Worm (Caenorhabditis elegans) whole organism, L3 larva: ENCODE results near the gene glb-22.

Experiments used
- ZK546.5 ChIP-seq: sonication (generic microtip); optimal IDR thresholded peaks from 2 replicates; lab custom pipeline; 2017; ENCODE audit warnings: missing biosample characterization, missing genetic modification characterization
- aly-2 ChIP-seq: fragments of 150-350 bp; optimal IDR thresholded peaks from 2 replicates; lab custom pipeline; 2014; ENCODE audit warnings: missing biosample characterization, missing genetic modification characterization
- ama-1 ChIP-seq: fragments of 150-350 bp; optimal IDR thresholded peaks from 2 replicates; lab custom pipeline; 2018
- ceh-16 ChIP-seq: sonication (generic microtip); optimal IDR thresholded peaks from 2 replicates; lab custom pipeline; 2017; ENCODE audit warnings: missing biosample characterization, missing genetic modification characterization
- ceh-28 ChIP-seq: fragments of 150-350 bp; optimal IDR thresholded peaks from 2 replicates; lab custom pipeline; 2014; ENCODE audit warnings: missing biosample characterization, missing genetic modification reagents, missing genetic modification characterization
- ceh-82 ChIP-seq: fragments of 150-350 bp; optimal IDR thresholded peaks from 2 replicates; lab custom pipeline; 2014; ENCODE audit warnings: missing biosample characterization, missing genetic modification characterization
- ceh-9 ChIP-seq: sonication (generic microtip); optimal IDR thresholded peaks from 2 replicates; lab custom pipeline; 2018; ENCODE audit warnings: missing biosample characterization, missing genetic modification characterization
- daf-12 ChIP-seq: fragments of 150-350 bp; optimal IDR thresholded peaks from 2 replicates; lab custom pipeline; 2014; ENCODE audit warnings: missing biosample characterization, missing genetic modification reagents, missing genetic modification characterization
- egl-5 ChIP-seq: fragments of 150-350 bp; optimal IDR thresholded peaks from 2 replicates; lab custom pipeline; 2017; ENCODE audit warnings: missing biosample characterization, missing genetic modification reagents, missing genetic modification characterization, inconsistent platforms
- elt-1 ChIP-seq: fragments of 150-350 bp; optimal IDR thresholded peaks from 2 replicates; lab custom pipeline; 2014; ENCODE audit warnings: missing biosample characterization, missing genetic modification characterization
- elt-3 ChIP-seq, 3 experiments: fragments of 150-350 bp in 1 of 3; sonication (generic microtip) in 2 of 3; optimal IDR thresholded peaks; 2 replicates in 2 of 3; 4 replicates in 1 of 3; lab custom pipeline; 2014 to 2017; ENCODE audit warnings: missing biosample characterization in 3 of 3, missing genetic modification characterization in 3 of 3
- eor-1 ChIP-seq, 2 experiments: fragments of 150-350 bp; optimal IDR thresholded peaks; 2 replicates each; lab custom pipeline; 2014 to 2018; ENCODE audit warnings: missing biosample characterization in 2 of 2, missing genetic modification characterization in 2 of 2
- fkh-10 ChIP-seq: sonication (generic microtip); optimal IDR thresholded peaks from 2 replicates; lab custom pipeline; 2017; ENCODE audit warnings: missing biosample characterization, missing genetic modification reagents, missing genetic modification characterization
- fos-1 ChIP-seq: fragments of 150-350 bp; optimal IDR thresholded peaks from 2 replicates; lab custom pipeline; 2014; ENCODE audit warnings: missing biosample characterization, missing genetic modification characterization
- jun-1 ChIP-seq: fragments of 150-350 bp; optimal IDR thresholded peaks from 2 replicates; lab custom pipeline; 2014; ENCODE audit warnings: missing biosample characterization, missing genetic modification reagents, missing genetic modification characterization
- lin-39 ChIP-seq: fragments of 150-350 bp; optimal IDR thresholded peaks from 2 replicates; lab custom pipeline; 2018; ENCODE audit warnings: missing biosample characterization, missing genetic modification reagents, missing genetic modification characterization
- lsy-12 ChIP-seq: sonication (generic microtip); optimal IDR thresholded peaks from 2 replicates; lab custom pipeline; 2016; ENCODE audit warnings: mild to moderate bottlenecking, missing genetic modification characterization, missing compliant biosample characterization
- mdl-1 ChIP-seq: fragments of 150-350 bp; optimal IDR thresholded peaks from 2 replicates; lab custom pipeline; 2014; ENCODE audit warnings: missing biosample characterization, missing genetic modification characterization
- mml-1 ChIP-seq: fragments of 150-350 bp; sonication (generic microtip); optimal IDR thresholded peaks from 3 replicates; lab custom pipeline; 2014; ENCODE audit warnings: missing biosample characterization, missing genetic modification characterization
- nfya-1 ChIP-seq: sonication (generic microtip); optimal IDR thresholded peaks from 2 replicates; lab custom pipeline; 2017; ENCODE audit warnings: missing genetic modification characterization, mild to moderate bottlenecking, missing compliant biosample characterization, antibody characterized with exemption, moderate library complexity; ENCODE audit not compliant: insufficient read depth
- nhr-12 ChIP-seq: fragments of 150-350 bp; optimal IDR thresholded peaks from 2 replicates; lab custom pipeline; 2014; ENCODE audit warnings: missing biosample characterization, missing genetic modification characterization
- nhr-23 ChIP-seq: fragments of 150-350 bp; optimal IDR thresholded peaks from 2 replicates; lab custom pipeline; 2014; ENCODE audit warnings: missing biosample characterization, missing genetic modification reagents, missing genetic modification characterization
- nhr-237 ChIP-seq: fragments of 150-350 bp; optimal IDR thresholded peaks from 2 replicates; lab custom pipeline; 2014; ENCODE audit warnings: missing biosample characterization, missing genetic modification characterization
- nhr-25 ChIP-seq: sonication (generic microtip); optimal IDR thresholded peaks from 2 replicates; lab custom pipeline; 2017; ENCODE audit warnings: missing biosample characterization, missing genetic modification characterization
- nhr-28 ChIP-seq: fragments of 150-350 bp; optimal IDR thresholded peaks from 2 replicates; lab custom pipeline; 2014; ENCODE audit warnings: missing biosample characterization, missing genetic modification characterization
- nhr-43 ChIP-seq: sonication (generic microtip); optimal IDR thresholded peaks from 2 replicates; lab custom pipeline; 2016; ENCODE audit warnings: mild to moderate bottlenecking, missing genetic modification characterization, missing compliant biosample characterization; ENCODE audit not compliant: poor library complexity, severe bottlenecking
- nhr-76 ChIP-seq: fragments of 150-350 bp; sonication (generic microtip); optimal IDR thresholded peaks from 5 replicates; lab custom pipeline; 2014; ENCODE audit warnings: missing biosample characterization, missing genetic modification characterization
- nhr-77 ChIP-seq: fragments of 150-350 bp; optimal IDR thresholded peaks from 2 replicates; lab custom pipeline; 2014; ENCODE audit warnings: missing biosample characterization, missing genetic modification characterization
- pha-4 ChIP-seq: fragments of 150-350 bp; optimal IDR thresholded peaks from 2 replicates; lab custom pipeline; 2014; ENCODE audit warnings: missing biosample characterization, missing genetic modification reagents, missing genetic modification characterization
- pqm-1 ChIP-seq: fragments of 150-350 bp; optimal IDR thresholded peaks from 2 replicates; lab custom pipeline; 2017; ENCODE audit warnings: missing biosample characterization, missing genetic modification characterization, inconsistent platforms
- skn-1 ChIP-seq: fragments of 150-350 bp; optimal IDR thresholded peaks from 2 replicates; lab custom pipeline; 2014; ENCODE audit warnings: missing biosample characterization, missing genetic modification characterization
- tbx-2 ChIP-seq: sonication (generic microtip); optimal IDR thresholded peaks from 2 replicates; lab custom pipeline; 2016; ENCODE audit warnings: mild to moderate bottlenecking, missing genetic modification characterization, missing compliant biosample characterization
- unc-62 ChIP-seq: fragments of 150-350 bp; sonication (generic microtip); optimal IDR thresholded peaks from 4 replicates; lab custom pipeline; 2014; ENCODE audit warnings: missing biosample characterization, missing genetic modification reagents, missing genetic modification characterization
- ztf-11 ChIP-seq: fragments of 150-350 bp; optimal IDR thresholded peaks from 2 replicates; lab custom pipeline; 2014; ENCODE audit warnings: missing biosample characterization, missing genetic modification characterization
- ztf-4 ChIP-seq: fragments of 150-350 bp; optimal IDR thresholded peaks from 2 replicates; lab custom pipeline; 2014; ENCODE audit warnings: missing biosample characterization, missing genetic modification characterization

The glb-22 gene

ce11 chrV:14617711-14618110, 17.6 kb downstream of the glb-22 start:
- TF ChIP-seq nhr-28, result no peak
- no peak for TF ChIP-seq ztf-4 (tag; lab: Kevin White, UChicago)
- TF ChIP-seq fos-1, result no peak
- TF ChIP-seq ztf-11 (tag; lab: Kevin White, UChicago), result no peak
- no peak for TF ChIP-seq skn-1 (tag; lab: Kevin White, UChicago)
- TF ChIP-seq nhr-25 (tag; lab: Kevin White, UChicago), result no peak
- no peak for TF ChIP-seq fkh-10 (GFP tag; lab: Kevin White, UChicago)
- TF ChIP-seq lin-39 (tag; lab: Kevin White, UChicago), result no peak
- TF ChIP-seq jun-1, result no peak
- no peak for TF ChIP-seq aly-2 (tag; lab: Kevin White, UChicago)
- no peak for TF ChIP-seq nhr-43 (tag; lab: Kevin White, UChicago)
- TF ChIP-seq mdl-1, result no peak
- TF ChIP-seq tbx-2 (tag; lab: Kevin White, UChicago), result no peak

ce11 chrV:14620311-14620710, 20.2 kb downstream of the glb-22 start:
- no peak for TF ChIP-seq ceh-16 (tag; lab: Kevin White, UChicago)
- peak; percentile 26 for TF ChIP-seq fkh-10 (GFP tag; lab: Kevin White, UChicago)
- TF ChIP-seq mdl-1, result no peak

- TF ChIP-seq daf-12 (tag; lab: Kevin White, UChicago) (no peak), pha-4 (tag; lab: Kevin White, UChicago) (no peak), nhr-23 (tag; lab: Kevin White, UChicago) (no peak), unc-62 (no peak), nhr-12 (tag; lab: Kevin White, UChicago) (no peak), ceh-82 (no peak), nhr-76 (tag; lab: Kevin White, UChicago) (no peak), ama-1 (lab: Kevin White, UChicago) (no peak), nfya-1 (tag; lab: Kevin White, UChicago) (no peak), pqm-1 (tag; lab: Kevin White, UChicago) (no peak), ceh-9 (no peak), ceh-28 (tag; lab: Kevin White, UChicago) (no peak), nhr-77 (no peak), ZK546.5 (tag; lab: Kevin White, UChicago) (no peak), eor-1 (tag; optimal IDR thresholded peaks at IDR 0.05; lab: Kevin White, UChicago) (no peak), lin-39 (tag; lab: Kevin White, UChicago) (no peak), mml-1 (tag; lab: Kevin White, UChicago) (no peak), ceh-16 (tag; lab: Kevin White, UChicago) (no peak)
- TF ChIP-seq, all 47 proteins: peak for 0
Observed at ce11 chrV:14620835-14621234, 20.8 kb downstream of the glb-22 start, which contains the start of gene hot-1. TSS of gene hot-1 (plus strand) at chrV:14621135.

- TF ChIP-seq egl-5 (tag; lab: Kevin White, UChicago), result peak; percentile 52
- no peak for TF ChIP-seq elt-3 (tag; optimal IDR thresholded peaks at IDR 0.05; lab: Kevin White, UChicago)
- no peak for TF ChIP-seq lsy-12 (tag; lab: Kevin White, UChicago)
Observed at ce11 chrV:14625662-14626061, 25.6 kb downstream of the glb-22 start.

ce11 chrV:14631588-14631987, 31.5 kb downstream of the glb-22 start, which contains the start of gene F43D2.3:
TSS of gene F43D2.3 (plus strand) at chrV:14631888.
- TF ChIP-seq egl-5 (tag; lab: Kevin White, UChicago) (no peak), elt-1 (tag; lab: Kevin White, UChicago) (no peak), nhr-237 (tag; lab: Kevin White, UChicago) (no peak), nfya-1 (tag; lab: Kevin White, UChicago) (no peak)
